Worm (Caenorhabditis elegans) whole organism, mixed stage, embryonic: Measurements from ENCODE around the gene tag-10.

Experiments
- mep-1 ChIP-seq: fragments of 150-350 bp; optimal IDR thresholded peaks from 2 replicates; lab custom pipeline; 2017; ENCODE audit warnings: missing biosample characterization, missing genetic modification reagents, missing genetic modification characterization, inconsistent platforms
- nhr-12 ChIP-seq: fragments of 150-350 bp; optimal IDR thresholded peaks from 2 replicates; lab custom pipeline; 2014; ENCODE audit warnings: missing biosample characterization, missing genetic modification characterization
- unc-62 ChIP-seq: fragments of 150-350 bp; optimal IDR thresholded peaks from 2 replicates; lab custom pipeline; 2014; ENCODE audit warnings: missing biosample characterization, missing genetic modification reagents, missing genetic modification characterization

- TF ChIP-seq unc-62 (GFP tag; lab: Kevin White, UChicago) = no peak
- TF ChIP-seq nhr-12 (tag; lab: Kevin White, UChicago) = no peak
- TF ChIP-seq mep-1 (tag; lab: Kevin White, UChicago) = no peak
Measured at ce11 chrII:13664416-13664815, 32.0 kb downstream of the tag-10 start.
